Worm (Caenorhabditis elegans) whole organism, L4/young adult: ENCODE data around the gene egg-1.

ENCODE experiments used
- W03F9.2 ChIP-seq: fragments of 150-350 bp; optimal IDR thresholded peaks from 2 replicates; lab custom pipeline; 2014; ENCODE audit warnings: missing biosample characterization, missing genetic modification characterization
- dao-5 ChIP-seq: sonication (generic microtip); optimal IDR thresholded peaks from 2 replicates; lab custom pipeline; 2016; ENCODE audit warnings: missing genotype, missing genetic modification characterization, moderate library complexity, missing compliant biosample characterization
- him-1 ChIP-seq: sonication (generic microtip); optimal IDR thresholded peaks from 2 replicates; lab custom pipeline; 2016; ENCODE audit warnings: missing genotype, missing genetic modification reagents, missing genetic modification characterization, missing compliant biosample characterization

DNA sequence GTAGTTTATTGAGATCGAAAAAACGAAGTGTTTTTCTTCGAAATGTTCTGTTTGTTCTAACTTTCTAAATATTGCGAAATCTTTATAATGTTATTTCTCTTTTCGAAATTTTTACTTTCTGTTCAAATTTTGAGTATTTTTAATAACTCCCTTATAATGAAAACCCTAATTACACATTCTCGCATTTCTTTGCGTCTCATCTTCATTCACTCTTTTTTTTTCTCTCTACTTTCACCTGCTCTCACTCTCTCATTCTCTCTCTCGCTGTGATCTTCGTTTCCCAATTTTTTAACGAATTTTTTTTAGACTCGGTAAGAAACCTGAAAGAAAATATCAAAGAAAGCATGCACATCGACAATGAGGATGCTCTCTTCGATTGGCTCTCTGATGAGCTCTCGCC, 16.7 kb upstream of the egg-1 start, which contains the start of gene rbm-26:
- no peak for TF ChIP-seq W03F9.2 (tag; lab: Kevin White, UChicago)
- TF ChIP-seq dao-5 (tag; lab: Kevin White, UChicago): no peak
- TF ChIP-seq him-1 (tag; lab: Kevin White, UChicago): no peak
